Worm (Caenorhabditis elegans): ENCODE measurements around the gene his-40.

Gene his-40

ce11 chrX:7340915-7341559 lies 31.1 kb downstream of the his-40 start, which contains the start of gene C07D8.6:
Gene C07D8.6 (plus strand): TSS chrX:7341509.
- no peak for TF ChIP-seq hmg-4 (GFP tag; optimal IDR thresholded peaks at IDR 0.05)
- no peak for TF ChIP-seq tra-4 (tag; optimal IDR thresholded peaks at IDR 0.05)
- TF ChIP-seq tbx-37 (GFP tag; conservative IDR thresholded peaks at IDR 0.05) = no peak
- no peak for TF ChIP-seq aly-1 (tag; optimal IDR thresholded peaks at IDR 0.05)
- TF ChIP-seq B0310.2 (tag; optimal IDR thresholded peaks at IDR 0.05) = no peak
- TF ChIP-seq pes-1 (GFP tag; IDR thresholded peaks at IDR 0.05) = no peak
- no peak for TF ChIP-seq scrt-1 (GFP tag; IDR thresholded peaks at IDR 0.05)
- no peak for TF ChIP-seq ets-7 (tag; optimal IDR thresholded peaks at IDR 0.05)
- TF ChIP-seq ceh-36 (tag; optimal IDR thresholded peaks at IDR 0.05) = no peak

- TF ChIP-seq tbx-11 (GFP tag; IDR thresholded peaks at IDR 0.05) (no peak), ceh-13 (GFP tag; optimal IDR thresholded peaks at IDR 0.05) (no peak), ets-7 (tag; optimal IDR thresholded peaks at IDR 0.05) (no peak), F13C5.2 (tag; optimal IDR thresholded peaks at IDR 0.05) (no peak), scrt-1 (GFP tag; IDR thresholded peaks at IDR 0.05) (no peak)
Observed at ce11 chrX:7343218-7343617, 33.3 kb downstream of the his-40 start.

- no peak for TF ChIP-seq scrt-1 (GFP tag; IDR thresholded peaks at IDR 0.05)
- TF ChIP-seq B0310.2 (tag; optimal IDR thresholded peaks at IDR 0.05) = no peak
- no peak for TF ChIP-seq hmbx-1 (tag; optimal IDR thresholded peaks at IDR 0.05)
- no peak for TF ChIP-seq tbx-37 (GFP tag; conservative IDR thresholded peaks at IDR 0.05)
- no peak for TF ChIP-seq ceh-36 (tag; optimal IDR thresholded peaks at IDR 0.05)
- TF ChIP-seq pes-1 (GFP tag; IDR thresholded peaks at IDR 0.05) = no peak
- TF ChIP-seq tra-4 (tag; optimal IDR thresholded peaks at IDR 0.05) = no peak
- TF ChIP-seq ets-7 (tag; optimal IDR thresholded peaks at IDR 0.05) = no peak
- no peak for TF ChIP-seq F13C5.2 (tag; optimal IDR thresholded peaks at IDR 0.05)
Observed at ce11 chrX:7343747-7344146, 33.8 kb downstream of the his-40 start, which contains the start of gene C07D8.5. Gene C07D8.5 (plus strand): TSS chrX:7344047.

Data from whole organism, early embryonic.